Fruit fly (Drosophila melanogaster) whole organism, prepupa: ENCODE results near the gene CG43774.

Experiments used
- CG16779 ChIP-seq: fragments of 200-800 bp; sonication (Bioruptor generic); optimal IDR thresholded peaks from 3 replicates; lab custom pipeline; 2017; ENCODE audit warnings: missing biosample characterization, mild to moderate bottlenecking, missing genetic modification characterization
- CG6163 ChIP-seq: fragments of 200-800 bp; sonication (Bioruptor generic); IDR thresholded peaks from 3 replicates; pipeline ENCODE4 v1.3.6; 2022; ENCODE audit warnings: missing biosample characterization, missing genetic modification characterization
- Eip78C ChIP-seq: fragments of 200-800 bp; sonication (Bioruptor generic); peaks from one replicate; lab custom pipeline; 2016; ENCODE audit warnings: missing biosample characterization, missing genetic modification characterization
- Eip93F ChIP-seq: fragments of 200-800 bp; sonication (Bioruptor generic); optimal IDR thresholded peaks from 2 replicates; lab custom pipeline; 2016; ENCODE audit warnings: missing biosample characterization, mild to moderate bottlenecking, missing genetic modification characterization
- Ets96B ChIP-seq: fragments of 200-800 bp; optimal IDR thresholded peaks from 2 replicates; lab custom pipeline; 2019; ENCODE audit warnings: missing biosample characterization, mild to moderate bottlenecking, missing genetic modification characterization, moderate library complexity
- Hr38 ChIP-seq: sonication (Bioruptor generic); optimal IDR thresholded peaks from 2 replicates; lab custom pipeline; 2016; ENCODE audit warnings: missing biosample characterization, missing genetic modification characterization
- Lpt ChIP-seq: fragments of 200-800 bp; sonication (Bioruptor generic); optimal IDR thresholded peaks from 3 replicates; lab custom pipeline; 2016; ENCODE audit warnings: missing biosample characterization, missing genetic modification characterization
- OdsH ChIP-seq: fragments of 200-800 bp; sonication (Bioruptor generic); optimal IDR thresholded peaks from 3 replicates; lab custom pipeline; 2016; ENCODE audit warnings: missing biosample characterization, missing genetic modification characterization
- dac ChIP-seq: fragments of 200-800 bp; sonication (Bioruptor generic); optimal IDR thresholded peaks from 2 replicates; lab custom pipeline; 2017; ENCODE audit warnings: missing biosample characterization, mild to moderate bottlenecking, missing genetic modification characterization
- fd59A ChIP-seq: fragments of 200-800 bp; sonication (Bioruptor generic); optimal IDR thresholded peaks from 2 replicates; lab custom pipeline; 2017; ENCODE audit warnings: missing biosample characterization, mild to moderate bottlenecking, missing genetic modification characterization, missing genetic modification reagents

dm6 chr2L:4056781-4057180 is 48.3 kb downstream of the CG43774 start:
- TF ChIP-seq OdsH (GFP tag; lab: Kevin White, UChicago) (peak; percentile 78), CG6163 (peak; percentile 67), Eip78C (peak; percentile 93), dac (GFP tag; lab: Kevin White, UChicago) (peak; percentile 33), Ets96B (tag; lab: Kevin White, UChicago) (peak; percentile 42), CG16779 (no peak), Lpt (peak; percentile 52), Eip93F (GFP tag; lab: Kevin White, UChicago) (no peak), fd59A (GFP tag; lab: Kevin White, UChicago) (no peak), Hr38 (GFP tag; lab: Kevin White, UChicago) (no peak)
